Fruit fly (Drosophila melanogaster): ENCODE results near the gene squ.

dm6 chr2L:16679073-16679472, 781 bp upstream of the squ start:
- TF ChIP-seq CG7045 (GFP tag; optimal IDR thresholded peaks at IDR 0.05), result no peak
- TF ChIP-seq toe (GFP tag; optimal IDR thresholded peaks at IDR 0.05), result no peak
- TF ChIP-seq Crg-1 (GFP tag; optimal IDR thresholded peaks at IDR 0.05), result no peak
- TF ChIP-seq tj (GFP tag; optimal IDR thresholded peaks at IDR 0.05), result no peak
- TF ChIP-seq CG33017 (tag; optimal IDR thresholded peaks at IDR 0.05), result no peak
- no peak for TF ChIP-seq Clk (GFP tag; optimal IDR thresholded peaks at IDR 0.05)

Measured in whole organism, adult.